Fruit fly (Drosophila melanogaster) whole organism, embryonic: ENCODE results near the gene Trim9.
A peak's percentile ranks its signal among the peaks of the same experiment; 100 is the strongest.

Experiments
- Abd-B ChIP-seq: fragments of 200-800 bp; sonication (Bioruptor generic); optimal IDR thresholded peaks from 2 replicates; lab custom pipeline; 2018; ENCODE audit warnings: missing biosample characterization, mild to moderate bottlenecking, missing genetic modification characterization, moderate library complexity
- B-H2 ChIP-seq: fragments of 200-800 bp; sonication (Bioruptor generic); optimal IDR thresholded peaks from 2 replicates; lab custom pipeline; 2018; ENCODE audit warnings: missing biosample characterization, mild to moderate bottlenecking, missing genetic modification characterization
- CG11695 ChIP-seq: fragments of 200-800 bp; sonication (Bioruptor generic); IDR thresholded peaks from 3 replicates; pipeline ENCODE4 v1.3.6; 2022; ENCODE audit warnings: missing biosample characterization, missing genetic modification characterization
- CG11696 ChIP-seq: fragments of 200-800 bp; sonication (Bioruptor generic); IDR thresholded peaks from 2 replicates; pipeline ENCODE4 v1.3.6; 2022; ENCODE audit warnings: missing biosample characterization, missing genetic modification characterization
- CG12236 ChIP-seq: fragments of 200-800 bp; sonication (Bioruptor generic); optimal IDR thresholded peaks from 2 replicates; lab custom pipeline; 2016; ENCODE audit warnings: missing biosample characterization, missing genetic modification characterization
- CG12391 ChIP-seq: fragments of 200-800 bp; sonication (Bioruptor generic); optimal IDR thresholded peaks from 3 replicates; lab custom pipeline; 2018; ENCODE audit warnings: missing biosample characterization, mild to moderate bottlenecking, missing genetic modification characterization, moderate library complexity
- CG12769 ChIP-seq: fragments of 200-800 bp; sonication (Bioruptor generic); optimal IDR thresholded peaks from 2 replicates; lab custom pipeline; 2019; ENCODE audit warnings: missing biosample characterization, mild to moderate bottlenecking, missing genetic modification characterization, moderate library complexity
- CG13894 ChIP-seq: fragments of 200-800 bp; sonication (Bioruptor generic); optimal IDR thresholded peaks from 3 replicates; lab custom pipeline; 2018; ENCODE audit warnings: missing biosample characterization, mild to moderate bottlenecking, missing genetic modification characterization, moderate library complexity
- CG14667 ChIP-seq: fragments of 200-800 bp; sonication (Bioruptor generic); IDR thresholded peaks from 2 replicates; pipeline ENCODE4 v1.3.6; 2022; ENCODE audit warnings: missing biosample characterization, missing genetic modification characterization
- CG15269 ChIP-seq: fragments of 200-800 bp; sonication (Bioruptor generic); optimal IDR thresholded peaks from 2 replicates; lab custom pipeline; 2018; ENCODE audit warnings: missing biosample characterization, mild to moderate bottlenecking, missing genetic modification characterization, moderate library complexity
- CG2120 ChIP-seq: fragments of 200-800 bp; sonication (Bioruptor generic); optimal IDR thresholded peaks from 3 replicates; lab custom pipeline; 2016; ENCODE audit warnings: missing biosample characterization, missing genetic modification characterization
- CG31365 ChIP-seq: fragments of 200-800 bp; sonication (Bioruptor generic); optimal IDR thresholded peaks from 2 replicates; lab custom pipeline; 2018; ENCODE audit warnings: missing biosample characterization, mild to moderate bottlenecking, missing genetic modification characterization
- CG3407 ChIP-seq: fragments of 200-800 bp; sonication (Bioruptor generic); optimal IDR thresholded peaks from 2 replicates; lab custom pipeline; 2018; ENCODE audit warnings: missing biosample characterization, mild to moderate bottlenecking, missing genetic modification characterization
- CG34422 ChIP-seq: fragments of 200-800 bp; sonication (Bioruptor generic); IDR thresholded peaks from 3 replicates; pipeline ENCODE4 v1.3.6; 2022; ENCODE audit warnings: missing biosample characterization, missing genetic modification characterization
- CG3726 ChIP-seq: fragments of 200-800 bp; sonication (Bioruptor generic); IDR thresholded peaks from 3 replicates; pipeline ENCODE4, ENCODE4 v1.3.6; 2022; ENCODE audit warnings: missing biosample characterization, missing genetic modification characterization
- CG7271 ChIP-seq: fragments of 200-800 bp; sonication (Bioruptor generic); optimal IDR thresholded peaks from 2 replicates; lab custom pipeline; 2018; ENCODE audit warnings: missing biosample characterization, mild to moderate bottlenecking, missing genetic modification characterization, moderate library complexity
- CG7839 ChIP-seq: fragments of 200-800 bp; sonication (Bioruptor generic); optimal IDR thresholded peaks from 3 replicates; lab custom pipeline; 2018; ENCODE audit warnings: missing biosample characterization, mild to moderate bottlenecking, missing genetic modification characterization, moderate library complexity
- CG8290 ChIP-seq, 3 experiments: fragments of 200-800 bp; sonication (Bioruptor generic); optimal IDR thresholded peaks; 2 replicates each; lab custom pipeline; 2016 to 2019; ENCODE audit warnings: missing biosample characterization in 3 of 3, missing genetic modification characterization in 3 of 3, mild to moderate bottlenecking in 2 of 3, moderate library complexity in 1 of 3
- CG8478 ChIP-seq: fragments of >200 bp; optimal IDR thresholded peaks from 2 replicates; lab custom pipeline; 2018
- CG9876 ChIP-seq: fragments of 200-800 bp; sonication (Bioruptor generic); optimal IDR thresholded peaks from 2 replicates; lab custom pipeline; 2016; ENCODE audit warnings: missing biosample characterization, missing genetic modification characterization
- Dll ChIP-seq: fragments of 200-800 bp; sonication (Bioruptor generic); IDR thresholded peaks from 4 replicates; pipeline ENCODE4 v1.3.6; 2022; ENCODE audit warnings: missing biosample characterization, missing genetic modification characterization; ENCODE audit not compliant: partially characterized antibody
- E2f1 ChIP-seq: fragments of 200-800 bp; sonication (Bioruptor generic); IDR thresholded peaks from 2 replicates; pipeline ENCODE4 v1.3.6; 2022; ENCODE audit warnings: missing biosample characterization, missing genetic modification characterization
- HLHmδ ChIP-seq: fragments of 200-800 bp; sonication (Bioruptor generic); optimal IDR thresholded peaks from 2 replicates; lab custom pipeline; 2018; ENCODE audit warnings: missing biosample characterization, mild to moderate bottlenecking, missing genetic modification characterization, moderate library complexity
- Hr51 ChIP-seq, 2 experiments: fragments of 200-800 bp; sonication (Bioruptor generic); optimal IDR thresholded peaks; 2 replicates in 1 of 2; 3 replicates in 1 of 2; lab custom pipeline; 2016 to 2018; ENCODE audit warnings: missing biosample characterization in 2 of 2, missing genetic modification characterization in 2 of 2, mild to moderate bottlenecking in 1 of 2, moderate library complexity in 1 of 2
- MBD-R2 ChIP-seq: fragments of 200-800 bp; sonication (Bioruptor generic); IDR thresholded peaks from 2 replicates; pipeline ENCODE4 v1.3.6; 2022; ENCODE audit warnings: missing biosample characterization, missing genetic modification characterization
- Nf-YA ChIP-seq: fragments of 200-800 bp; sonication (Bioruptor generic); IDR thresholded peaks from 2 replicates; pipeline ENCODE4 v1.3.6; 2022; ENCODE audit warnings: missing biosample characterization, missing genetic modification characterization
- PHDP ChIP-seq: fragments of 200-800 bp; sonication (Bioruptor generic); optimal IDR thresholded peaks from 3 replicates; lab custom pipeline; 2018; ENCODE audit warnings: missing biosample characterization, mild to moderate bottlenecking, missing genetic modification characterization, moderate library complexity
- Poxn ChIP-seq: fragments of 200-800 bp; sonication (Bioruptor generic); IDR thresholded peaks from 2 replicates; pipeline ENCODE4 v1.3.6; 2022; ENCODE audit warnings: missing biosample characterization, missing genetic modification characterization
- Rx ChIP-seq: fragments of 200-800 bp; sonication (Bioruptor generic); IDR thresholded peaks from 2 replicates; pipeline ENCODE4 v1.3.6; 2022; ENCODE audit warnings: missing biosample characterization, missing genetic modification characterization
- Sox100B ChIP-seq: fragments of 200-800 bp; sonication (Bioruptor generic); optimal IDR thresholded peaks from 3 replicates; lab custom pipeline; 2018; ENCODE audit warnings: missing biosample characterization, mild to moderate bottlenecking, missing genetic modification characterization
- Sry-δ ChIP-seq: fragments of 200-800 bp; sonication (Bioruptor generic); optimal IDR thresholded peaks from 2 replicates; lab custom pipeline; 2016; ENCODE audit warnings: missing biosample characterization, missing genetic modification characterization
- bsh ChIP-seq, 2 experiments: fragments of 200-800 bp; sonication (Bioruptor generic); optimal IDR thresholded peaks; 2 replicates each; lab custom pipeline; 2017 to 2018; ENCODE audit warnings: mild to moderate bottlenecking in 2 of 2, missing biosample characterization in 2 of 2, missing genetic modification characterization in 2 of 2, moderate library complexity in 1 of 2
- caup ChIP-seq: fragments of 200-800 bp; sonication (Bioruptor generic); optimal IDR thresholded peaks from 3 replicates; lab custom pipeline; 2017; ENCODE audit warnings: missing biosample characterization, mild to moderate bottlenecking, missing genetic modification characterization, moderate library complexity; ENCODE audit not compliant: severe bottlenecking
- chm ChIP-seq: fragments of 200-800 bp; sonication (Bioruptor generic); IDR thresholded peaks from 2 replicates; pipeline ENCODE4 v1.3.6; 2022; ENCODE audit warnings: missing biosample characterization, missing genetic modification characterization
- cwo ChIP-seq: fragments of 200-800 bp; sonication (Bioruptor generic); optimal IDR thresholded peaks from 3 replicates; lab custom pipeline; 2017; ENCODE audit warnings: missing biosample characterization, missing genetic modification characterization, mild to moderate bottlenecking, moderate library complexity, missing genetic modification reagents
- disco-r ChIP-seq: fragments of 200-800 bp; sonication (Bioruptor generic); optimal IDR thresholded peaks from 2 replicates; lab custom pipeline; 2016; ENCODE audit warnings: missing biosample characterization, missing genetic modification characterization
- dm ChIP-seq: fragments of 200-800 bp; sonication (Bioruptor generic); optimal IDR thresholded peaks from 3 replicates; lab custom pipeline; 2016; ENCODE audit warnings: missing biosample characterization, missing genetic modification characterization
- exex ChIP-seq: fragments of 200-800 bp; sonication (Bioruptor generic); optimal IDR thresholded peaks from 4 replicates; lab custom pipeline; 2018; ENCODE audit warnings: missing biosample characterization, mild to moderate bottlenecking, missing genetic modification characterization, moderate library complexity
- fd3F ChIP-seq: fragments of 200-800 bp; sonication (Bioruptor generic); optimal IDR thresholded peaks from 2 replicates; lab custom pipeline; 2018; ENCODE audit warnings: missing biosample characterization, mild to moderate bottlenecking, missing genetic modification characterization, moderate library complexity
- fd96Cb ChIP-seq: fragments of 200-800 bp; sonication (Bioruptor generic); optimal IDR thresholded peaks from 2 replicates; lab custom pipeline; 2018; ENCODE audit warnings: missing biosample characterization, mild to moderate bottlenecking, missing genetic modification characterization, moderate library complexity
- gro ChIP-seq: fragments of 200-800 bp; sonication (Bioruptor generic); optimal IDR thresholded peaks from 2 replicates; lab custom pipeline; 2016; ENCODE audit warnings: missing biosample characterization, missing genetic modification characterization
- gt ChIP-seq: fragments of 200-800 bp; sonication (Bioruptor generic); IDR thresholded peaks from 2 replicates; pipeline ENCODE4 v1.3.6; 2022; ENCODE audit warnings: missing biosample characterization, missing genetic modification characterization
- oc ChIP-seq: fragments of 200-800 bp; sonication (Bioruptor generic); optimal IDR thresholded peaks from 2 replicates; lab custom pipeline; 2018; ENCODE audit warnings: missing biosample characterization, mild to moderate bottlenecking, missing genetic modification characterization, moderate library complexity
- odd ChIP-seq: fragments of 200-800 bp; sonication (Bioruptor generic); optimal IDR thresholded peaks from 2 replicates; lab custom pipeline; 2017; ENCODE audit warnings: missing biosample characterization, mild to moderate bottlenecking, missing genetic modification characterization
- peb ChIP-seq: fragments of 200-800 bp; sonication (Bioruptor generic); IDR thresholded peaks from 2 replicates; pipeline ENCODE4 v1.3.6; 2022; ENCODE audit warnings: missing biosample characterization, missing genetic modification characterization
- sd ChIP-seq: fragments of 200-800 bp; sonication (Bioruptor generic); optimal IDR thresholded peaks from 3 replicates; lab custom pipeline; 2018; ENCODE audit warnings: missing biosample characterization, mild to moderate bottlenecking, missing genetic modification characterization, moderate library complexity
- sens-2 ChIP-seq: fragments of 200-800 bp; sonication (Bioruptor generic); IDR thresholded peaks from 2 replicates; pipeline ENCODE4 v1.3.6; 2022; ENCODE audit warnings: missing biosample characterization, missing genetic modification characterization
- sim ChIP-seq: fragments of 200-800 bp; sonication (Bioruptor generic); IDR thresholded peaks from 2 replicates; pipeline ENCODE4 v1.3.6; 2022; ENCODE audit warnings: missing biosample characterization, missing genetic modification characterization
- sr ChIP-seq: fragments of 200-800 bp; sonication (Bioruptor generic); IDR thresholded peaks from 3 replicates; pipeline ENCODE4 v1.3.6; 2022; ENCODE audit warnings: missing biosample characterization, missing genetic modification characterization
- trem ChIP-seq: fragments of 200-800 bp; optimal IDR thresholded peaks from 3 replicates; lab custom pipeline; 2019; ENCODE audit warnings: missing biosample characterization, mild to moderate bottlenecking, missing genetic modification characterization, moderate library complexity

Gene Trim9

dm6 chr2L:10519225-10519624 lies 25.5 kb upstream of the Trim9 start (continued):
- TF ChIP-seq CG11695 (GFP tag; lab: Robert Waterston, UW) (peak; percentile 68; the same call in 2 of the 3 replicates), CG8478 (lab: Kevin White, UChicago) (no peak), Dll (no peak), HLHmδ (GFP tag; lab: Kevin White, UChicago) (no peak), CG3726 (GFP tag; lab: Robert Waterston, UW) (no peak), disco-r (GFP tag; lab: Kevin White, UChicago) (peak; percentile 10), CG3407 (GFP tag; lab: Kevin White, UChicago) (peak; percentile 19), CG13894 (peak; percentile 67), Sox100B (GFP tag; lab: Kevin White, UChicago) (peak; percentile 36), trem (no peak), Nf-YA (0 out of 2 replicates have a peak, but pooled peaks have one; percentile 15), fd3F (peak; percentile 26), CG7839 (tag; lab: Kevin White, UChicago) (peak; percentile 68), Hr51 (GFP tag; optimal IDR thresholded peaks at IDR 0.05; lab: Kevin White, UChicago) (peak in 1 of 2 experiments; percentile 72), CG8290 (GFP tag; optimal IDR thresholded peaks at IDR 0.05; lab: Kevin White, UChicago) (no peak), CG8290 (tag; optimal IDR thresholded peaks at IDR 0.05; lab: Kevin White, UChicago) (peak in 1 of 2 experiments; percentile 75), Sry-δ (GFP tag; lab: Kevin White, UChicago) (no peak), exex (tag; lab: Kevin White, UChicago) (peak; percentile 41), PHDP (peak; percentile 57), MBD-R2 (GFP tag; lab: Robert Waterston, UW) (peak; percentile 30; the same call in 1 of the 2 replicates), sim (0 out of 2 replicates have a peak, but pooled peaks have one; percentile 13), gro (peak; percentile 59), Rx (GFP tag; lab: Robert Waterston, UW) (no peak; the same call in 1 of the 2 replicates), sens-2 (GFP tag; lab: Robert Waterston, UW) (peak; percentile 52; the same call in 1 of the 2 replicates), B-H2 (GFP tag; lab: Kevin White, UChicago) (no peak), Abd-B (GFP tag; lab: Kevin White, UChicago) (peak; percentile 7), CG12391 (peak; percentile 61), cwo (GFP tag; lab: Kevin White, UChicago) (peak; percentile 64), CG7271 (tag; lab: Kevin White, UChicago) (no peak), CG11696 (peak; percentile 50), chm (GFP tag; lab: Robert Waterston, UW) (no peak), Poxn (GFP tag; lab: Robert Waterston, UW) (0 out of 2 replicates have a peak, but pooled peaks have one; percentile 8), dm (GFP tag; lab: Kevin White, UChicago) (no peak), oc (tag; lab: Kevin White, UChicago) (no peak), CG15269 (tag; lab: Kevin White, UChicago) (peak; percentile 68), CG12769 (tag; lab: Kevin White, UChicago) (peak; percentile 80), CG2120 (GFP tag; lab: Kevin White, UChicago) (peak; percentile 76), fd96Cb (tag; lab: Kevin White, UChicago) (peak; percentile 29), caup (GFP tag; lab: Kevin White, UChicago) (peak; percentile 61), peb (no peak), CG31365 (tag; lab: Kevin White, UChicago) (peak; percentile 25), odd (GFP tag; lab: Kevin White, UChicago) (peak; percentile 14), sr (GFP tag; lab: Robert Waterston, UW) (no peak), sd (tag; lab: Kevin White, UChicago) (peak; percentile 3), CG9876 (no peak), CG12236 (GFP tag; lab: Kevin White, UChicago) (no peak), CG14667 (GFP tag; lab: Robert Waterston, UW) (peak; percentile 37; the same call in 1 of the 2 replicates), E2f1 (GFP tag; lab: Robert Waterston, UW) (peak; percentile 46), bsh (GFP tag; optimal IDR thresholded peaks at IDR 0.05; lab: Kevin White, UChicago) (peak in 1 of 2 experiments; percentile 52), gt (GFP tag; lab: Robert Waterston, UW) (no peak), CG34422 (GFP tag; lab: Robert Waterston, UW) (peak; percentile 78)
